Worm (Caenorhabditis elegans) whole organism, young adult: Measurements from ENCODE around the gene Y49F6C.8.

Experiments used
- D2030.7 ChIP-seq: fragments of 200-800 bp; sonication (Bioruptor generic); IDR thresholded peaks from 2 replicates; pipeline ENCODE4 v1.3.6; 2022; ENCODE audit warnings: missing genetic modification reagents, missing genetic modification characterization, missing compliant biosample characterization
- F22D6.2 ChIP-seq: sonication (generic microtip); optimal IDR thresholded peaks from 2 replicates; lab custom pipeline; 2016; ENCODE audit warnings: mild to moderate bottlenecking, missing genetic modification characterization, missing compliant biosample characterization
- F33H1.4 ChIP-seq: fragments of 200-800 bp; sonication (Bioruptor generic); IDR thresholded peaks from 2 replicates; pipeline ENCODE4 v1.3.6; 2022; ENCODE audit warnings: missing genetic modification reagents, missing genetic modification characterization, missing compliant biosample characterization
- F57A8.1 ChIP-seq: fragments of 200-800 bp; sonication (Bioruptor generic); optimal IDR thresholded peaks from 2 replicates; lab custom pipeline; 2018; ENCODE audit warnings: mild to moderate bottlenecking, missing genetic modification characterization, moderate library complexity, missing compliant biosample characterization
- aptf-2 ChIP-seq: fragments of 200-800 bp; sonication (Bioruptor generic); conservative IDR thresholded peaks from 2 replicates; pipeline ENCODE4 v1.3.6; 2022; ENCODE audit warnings: missing genetic modification reagents, missing genetic modification characterization, missing compliant biosample characterization
- aptf-3 ChIP-seq: fragments of 200-800 bp; sonication (Bioruptor generic); IDR thresholded peaks from 2 replicates; pipeline ENCODE4 v1.3.6; 2022; ENCODE audit warnings: missing genetic modification characterization, missing compliant biosample characterization
- bed-1 ChIP-seq: fragments of 200-800 bp; sonication (Bioruptor generic); IDR thresholded peaks from 2 replicates; pipeline ENCODE4 v1.3.6; 2022; ENCODE audit warnings: missing genetic modification reagents, missing genetic modification characterization, missing compliant biosample characterization
- cebp-1 ChIP-seq, 2 experiments: fragments of 200-800 bp in 1 of 2; sonication (Bioruptor generic) in 1 of 2; sonication (generic microtip) in 1 of 2; IDR thresholded peaks in 1 of 2; optimal IDR thresholded peaks in 1 of 2; 2 replicates each; pipeline versions ENCODE4 v1.3.6 to Lab custom; 2017 to 2022; ENCODE audit warnings: missing compliant biosample characterization in 2 of 2, missing genetic modification characterization in 2 of 2, mild to moderate bottlenecking in 1 of 2, missing genetic modification reagents in 1 of 2, moderate library complexity in 1 of 2
- ceh-58 ChIP-seq: fragments of 200-800 bp; sonication (Bioruptor generic); IDR thresholded peaks from 2 replicates; pipeline ENCODE4 v1.3.6; 2022; ENCODE audit warnings: missing genetic modification characterization, missing compliant biosample characterization
- ceh-79 ChIP-seq: sonication (generic microtip); optimal IDR thresholded peaks from 2 replicates; lab custom pipeline; 2017; ENCODE audit warnings: mild to moderate bottlenecking, missing genetic modification characterization, missing compliant biosample characterization
- dpff-1 ChIP-seq: sonication (generic microtip); optimal IDR thresholded peaks from 2 replicates; lab custom pipeline; 2017; ENCODE audit warnings: mild to moderate bottlenecking, missing genetic modification characterization, missing compliant biosample characterization
- dpl-1 ChIP-seq: fragments of 150-350 bp; optimal IDR thresholded peaks from 2 replicates; lab custom pipeline; 2014; ENCODE audit warnings: missing biosample characterization, missing genetic modification reagents, missing genetic modification characterization
- efl-1 ChIP-seq: fragments of 150-350 bp; optimal IDR thresholded peaks from 2 replicates; lab custom pipeline; 2014; ENCODE audit warnings: missing biosample characterization, missing genetic modification reagents, missing genetic modification characterization
- ets-4 ChIP-seq: fragments of 200-800 bp; sonication (Bioruptor generic); optimal IDR thresholded peaks from 2 replicates; lab custom pipeline; 2018; ENCODE audit warnings: mild to moderate bottlenecking, missing genetic modification characterization, missing compliant biosample characterization
- hlh-12 ChIP-seq: sonication (generic microtip); optimal IDR thresholded peaks from 2 replicates; lab custom pipeline; 2016; ENCODE audit warnings: missing genetic modification characterization, missing compliant biosample characterization
- hmg-1.2 ChIP-seq: fragments of 200-800 bp; sonication (Bioruptor generic); IDR thresholded peaks from 2 replicates; pipeline ENCODE4 v1.3.6; 2022; ENCODE audit warnings: missing genetic modification reagents, missing genetic modification characterization, missing compliant biosample characterization
- hsf-1 ChIP-seq: fragments of 200-800 bp; sonication (Bioruptor generic); IDR thresholded peaks from 2 replicates; pipeline ENCODE4 v1.3.6; 2022; ENCODE audit warnings: missing genetic modification reagents, missing genetic modification characterization, missing compliant biosample characterization
- let-526 ChIP-seq: fragments of 200-800 bp; sonication (Bioruptor generic); IDR thresholded peaks from 2 replicates; pipeline ENCODE4 v1.3.6; 2022; ENCODE audit warnings: missing genetic modification reagents, missing genetic modification characterization, missing compliant biosample characterization
- lin-40 ChIP-seq: sonication (generic microtip); optimal IDR thresholded peaks from 2 replicates; lab custom pipeline; 2016; ENCODE audit warnings: missing genetic modification characterization, mild to moderate bottlenecking, missing compliant biosample characterization, missing genotype, missing genetic modification reagents
- lin-54 ChIP-seq: fragments of 200-800 bp; sonication (Bioruptor generic); optimal IDR thresholded peaks from 2 replicates; lab custom pipeline; 2018; ENCODE audit warnings: mild to moderate bottlenecking, missing genetic modification characterization, missing compliant biosample characterization
- lsy-27 ChIP-seq: sonication (generic microtip); optimal IDR thresholded peaks from 2 replicates; lab custom pipeline; 2017; ENCODE audit warnings: missing genetic modification characterization, mild to moderate bottlenecking, missing compliant biosample characterization, antibody characterized with exemption, missing genotype, borderline replicate concordance; ENCODE audit not compliant: insufficient read depth
- madf-6 ChIP-seq: fragments of 200-800 bp; sonication (Bioruptor generic); IDR thresholded peaks from 2 replicates; pipeline ENCODE4 v1.3.6; 2022; ENCODE audit warnings: missing genetic modification reagents, missing genetic modification characterization, missing compliant biosample characterization
- mes-4 ChIP-seq: sonication (generic microtip); optimal IDR thresholded peaks from 2 replicates; lab custom pipeline; 2016; ENCODE audit warnings: missing genotype, missing genetic modification characterization, missing compliant biosample characterization
- nfya-1 ChIP-seq: sonication (generic microtip); optimal IDR thresholded peaks from 2 replicates; lab custom pipeline; 2017; ENCODE audit warnings: antibody characterized with exemption, missing compliant biosample characterization, missing genetic modification characterization, borderline replicate concordance; ENCODE audit not compliant: insufficient read depth
- nfyb-1 ChIP-seq: fragments of 200-800 bp; sonication (Bioruptor generic); IDR thresholded peaks from 2 replicates; pipeline ENCODE4 v1.3.6; 2022; ENCODE audit warnings: missing genetic modification reagents, missing genetic modification characterization, missing compliant biosample characterization
- rcor-1 ChIP-seq: fragments of 200-800 bp; sonication (Bioruptor generic); IDR thresholded peaks from 2 replicates; pipeline ENCODE4 v1.3.6; 2022; ENCODE audit warnings: missing genetic modification reagents, missing genetic modification characterization, missing compliant biosample characterization
- somi-1 ChIP-seq: fragments of 200-800 bp; sonication (Bioruptor generic); optimal IDR thresholded peaks from 2 replicates; lab custom pipeline; 2018; ENCODE audit warnings: mild to moderate bottlenecking, missing genetic modification characterization, missing compliant biosample characterization
- xnd-1 ChIP-seq: sonication (generic microtip); optimal IDR thresholded peaks from 2 replicates; lab custom pipeline; 2016; ENCODE audit warnings: missing genotype, missing genetic modification reagents, missing genetic modification characterization, missing compliant biosample characterization
- zfh-2 ChIP-seq: fragments of 200-800 bp; sonication (Bioruptor generic); conservative IDR thresholded peaks from 2 replicates; pipeline ENCODE4 v1.3.6; 2022; ENCODE audit warnings: missing genetic modification reagents, missing genetic modification characterization, missing compliant biosample characterization
- ztf-22 ChIP-seq: fragments of 200-800 bp; sonication (Bioruptor generic); optimal IDR thresholded peaks from 2 replicates; lab custom pipeline; 2018; ENCODE audit warnings: mild to moderate bottlenecking, missing genetic modification characterization, moderate library complexity, missing compliant biosample characterization
- ztf-3 ChIP-seq: fragments of 200-800 bp; sonication (Bioruptor generic); optimal IDR thresholded peaks from 2 replicates; lab custom pipeline; 2018; ENCODE audit warnings: mild to moderate bottlenecking, missing genetic modification characterization, missing compliant biosample characterization

Y49F6C.8 gene

ce11 chrII:3370061-3370460, at the start of gene Y49F6C.8:
Y49F6C.8 (minus strand) TSS chrII:3370111.
- peak; percentile 8 for TF ChIP-seq xnd-1 (tag; lab: Kevin White, UChicago)
- TF ChIP-seq F33H1.4 (GFP tag; lab: Robert Waterston, UW): no peak
- peak; percentile 94 for TF ChIP-seq nfyb-1 (GFP tag; lab: Robert Waterston, UW)
- TF ChIP-seq efl-1 (GFP tag; lab: Kevin White, UChicago): peak; percentile 30
- peak; percentile 72 for TF ChIP-seq madf-6 (GFP tag; lab: Robert Waterston, UW)
- TF ChIP-seq somi-1 (GFP tag; lab: Kevin White, UChicago): no peak
- no peak for TF ChIP-seq ztf-22
- TF ChIP-seq aptf-3: peak; percentile 85; the same call in 1 of the 2 replicates
- no peak for TF ChIP-seq mes-4
- TF ChIP-seq ztf-3: no peak
- no peak for TF ChIP-seq F57A8.1 (GFP tag; lab: Kevin White, UChicago)
- no peak for TF ChIP-seq ets-4 (GFP tag; lab: Kevin White, UChicago)
- TF ChIP-seq hmg-1.2 (GFP tag; lab: Robert Waterston, UW): peak; percentile 59; the same call in 1 of the 2 replicates
- TF ChIP-seq aptf-2: peak; percentile 98

DNA sequence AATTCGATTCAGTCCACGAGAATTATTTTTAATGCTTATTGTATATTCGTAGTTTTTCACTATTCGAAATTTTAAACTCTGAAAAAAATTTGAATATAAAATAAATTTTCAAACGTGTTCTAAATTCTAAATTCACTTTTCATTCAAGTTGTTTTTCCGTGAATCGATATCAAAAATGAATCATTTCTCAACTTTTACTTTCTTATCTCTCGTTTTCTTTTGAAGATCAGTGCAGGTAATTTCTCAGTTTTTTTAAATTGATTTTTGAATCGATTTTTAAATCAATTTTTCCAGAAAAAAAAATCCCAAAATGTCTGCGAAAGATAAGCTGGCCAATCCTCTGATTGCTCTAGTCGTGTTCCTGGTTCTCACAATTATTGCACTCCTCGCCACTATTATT, 46.6 kb upstream of the Y49F6C.8 start, which contains the start of gene nep-6:
nep-6 (plus strand) TSS at position 301 of the 400 bp plus-strand sequence.
- TF ChIP-seq hlh-12 (no peak), hsf-1 (GFP tag; lab: Robert Waterston, UW) (no peak), ceh-79 (tag; lab: Kevin White, UChicago) (no peak), F22D6.2 (tag; lab: Kevin White, UChicago) (no peak), ztf-22 (no peak), dpff-1 (no peak), lin-54 (no peak), nfya-1 (tag; lab: Kevin White, UChicago) (no peak), ceh-58 (GFP tag; lab: Robert Waterston, UW) (no peak)

- TF ChIP-seq let-526: no peak
- peak; percentile 67; the same call in 1 of the 2 replicates for TF ChIP-seq aptf-2
Measured at ce11 chrII:3414383-3414910, 44.5 kb upstream of the Y49F6C.8 start, which contains the start of the genes F18A12.7 and F18A12.2. F18A12.7 (minus strand) TSS chrII:3414483. F18A12.2 (plus strand) TSS chrII:3414860.

DNA sequence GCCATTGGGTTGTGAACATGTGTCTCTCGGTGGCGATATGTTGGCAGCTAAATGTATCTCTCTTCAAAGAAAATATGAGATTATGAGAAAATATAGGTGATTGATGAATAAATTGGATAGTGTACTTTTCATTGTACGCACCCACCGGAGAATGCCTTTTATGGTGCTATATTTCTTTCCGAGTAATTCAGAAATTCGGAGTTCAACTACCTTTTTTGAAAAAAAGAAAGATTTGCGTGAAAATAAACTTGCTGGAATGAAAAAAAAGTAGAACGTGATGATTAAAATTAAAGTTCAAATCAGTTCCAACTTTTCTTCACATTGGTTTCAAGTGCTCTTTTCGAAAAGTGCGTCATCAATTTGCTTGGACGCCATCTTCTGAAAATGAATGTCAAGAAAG, 33.6 kb upstream of the Y49F6C.8 start, which contains the start of gene nep-8:
nep-8 (plus strand) TSS at position 301 of the 400 bp plus-strand sequence.
- TF ChIP-seq zfh-2 (no peak), dpl-1 (no peak), D2030.7 (GFP tag; lab: Robert Waterston, UW) (no peak), rcor-1 (GFP tag; lab: Robert Waterston, UW) (no peak), cebp-1 (GFP tag; IDR thresholded peaks at IDR 0.05; lab: Robert Waterston, UW) (no peak), cebp-1 (tag; optimal IDR thresholded peaks at IDR 0.05; lab: Kevin White, UChicago) (no peak), bed-1 (GFP tag; lab: Robert Waterston, UW) (no peak), ztf-22 (no peak)

DNA sequence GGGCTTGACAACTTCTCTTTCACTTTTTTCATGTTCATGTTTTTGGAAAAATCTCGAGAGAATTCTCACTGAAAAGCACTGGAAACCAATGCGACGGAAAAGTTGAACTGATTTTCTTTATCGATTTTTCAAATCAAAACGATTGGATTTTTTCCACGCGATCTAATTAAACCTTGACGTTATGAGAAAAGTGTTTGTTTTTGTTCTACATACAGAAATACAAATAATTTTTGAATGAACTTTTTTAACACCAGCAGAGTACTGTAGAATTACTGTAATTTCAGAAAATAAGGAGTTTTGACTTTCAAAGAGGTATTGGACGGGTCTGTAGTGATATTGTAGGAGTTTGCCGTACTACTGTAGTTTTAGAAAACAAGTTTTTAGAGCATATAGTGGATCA, 32.9 kb upstream of the Y49F6C.8 start, which contains the start of gene nep-10:
nep-10 (minus strand) TSS at position 101 of the 400 bp plus-strand sequence.
- no peak for TF ChIP-seq D2030.7 (GFP tag; lab: Robert Waterston, UW)
- no peak for TF ChIP-seq lin-40 (tag; lab: Kevin White, UChicago)
- TF ChIP-seq lsy-27 (tag; lab: Kevin White, UChicago): no peak
- no peak for TF ChIP-seq ceh-58 (GFP tag; lab: Robert Waterston, UW)
